Worm (Caenorhabditis elegans) whole organism, L1 larva: ENCODE results near the gene nspc-19.

Experiments
- aly-2 ChIP-seq: fragments of 150-350 bp; optimal IDR thresholded peaks from 2 replicates; lab custom pipeline; 2014; ENCODE audit warnings: missing biosample characterization, missing genetic modification characterization
- lin-15B ChIP-seq: fragments of 150-350 bp; sonication (generic microtip); optimal IDR thresholded peaks from 3 replicates; lab custom pipeline; 2014; ENCODE audit warnings: missing biosample characterization, missing genetic modification characterization
- mep-1 ChIP-seq: fragments of 150-350 bp; optimal IDR thresholded peaks from 2 replicates; lab custom pipeline; 2014; ENCODE audit warnings: missing biosample characterization, missing genetic modification characterization
- pqm-1 ChIP-seq: sonication (generic microtip); optimal IDR thresholded peaks from 3 replicates; lab custom pipeline; 2017; ENCODE audit warnings: missing biosample characterization, missing genetic modification characterization
- zag-1 ChIP-seq: fragments of 150-350 bp; optimal IDR thresholded peaks from 2 replicates; lab custom pipeline; 2014; ENCODE audit warnings: missing biosample characterization, missing genetic modification characterization

DNA sequence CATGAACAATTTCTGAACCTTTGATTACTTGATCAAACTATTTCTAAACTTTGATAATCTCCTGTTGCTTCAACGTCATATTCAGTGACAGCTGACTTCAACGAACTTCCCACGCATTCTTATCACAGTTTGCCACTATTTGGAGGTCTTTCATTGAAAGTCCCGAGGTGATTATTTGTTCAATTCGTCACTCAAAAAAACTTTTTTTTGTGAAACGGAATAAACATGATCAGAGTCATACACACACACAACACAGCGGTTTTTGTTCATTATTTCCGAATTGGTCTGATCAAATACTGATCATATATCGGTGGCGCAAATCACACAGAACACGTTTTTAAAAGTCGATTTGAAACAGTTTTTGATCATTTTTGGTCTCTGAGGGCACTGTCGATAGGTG lies 27.9 kb downstream of the nspc-19 start:
- TF ChIP-seq mep-1 (tag; lab: Kevin White, UChicago) = no peak
- TF ChIP-seq lin-15B (tag; lab: Kevin White, UChicago) = no peak
- TF ChIP-seq pqm-1 (tag; lab: Kevin White, UChicago) = no peak
- TF ChIP-seq aly-2 (tag; lab: Kevin White, UChicago) = no peak
- no peak for TF ChIP-seq zag-1 (tag; lab: Kevin White, UChicago)
